Worm (Caenorhabditis elegans) whole organism, L3 larva: ENCODE measurements around the gene srx-130.

Experiments used
- ZK546.5 ChIP-seq: sonication (generic microtip); optimal IDR thresholded peaks from 2 replicates; lab custom pipeline; 2017; ENCODE audit warnings: missing biosample characterization, missing genetic modification characterization
- ama-1 ChIP-seq: fragments of 150-350 bp; optimal IDR thresholded peaks from 2 replicates; lab custom pipeline; 2018
- ceh-16 ChIP-seq: sonication (generic microtip); optimal IDR thresholded peaks from 2 replicates; lab custom pipeline; 2017; ENCODE audit warnings: missing biosample characterization, missing genetic modification characterization
- ceh-82 ChIP-seq: fragments of 150-350 bp; optimal IDR thresholded peaks from 2 replicates; lab custom pipeline; 2014; ENCODE audit warnings: missing biosample characterization, missing genetic modification characterization
- egl-27 ChIP-seq: sonication (generic microtip); optimal IDR thresholded peaks from 4 replicates; lab custom pipeline; 2017; ENCODE audit warnings: missing biosample characterization, missing genetic modification reagents, missing genetic modification characterization
- lin-15B ChIP-seq: fragments of 150-350 bp; optimal IDR thresholded peaks from 2 replicates; lab custom pipeline; 2014; ENCODE audit warnings: missing biosample characterization, missing genetic modification characterization
- nhr-25 ChIP-seq: sonication (generic microtip); optimal IDR thresholded peaks from 2 replicates; lab custom pipeline; 2017; ENCODE audit warnings: missing biosample characterization, missing genetic modification characterization
- pqm-1 ChIP-seq: fragments of 150-350 bp; optimal IDR thresholded peaks from 2 replicates; lab custom pipeline; 2017; ENCODE audit warnings: missing biosample characterization, missing genetic modification characterization, inconsistent platforms
- unc-62 ChIP-seq: fragments of 150-350 bp; sonication (generic microtip); optimal IDR thresholded peaks from 4 replicates; lab custom pipeline; 2014; ENCODE audit warnings: missing biosample characterization, missing genetic modification reagents, missing genetic modification characterization

DNA sequence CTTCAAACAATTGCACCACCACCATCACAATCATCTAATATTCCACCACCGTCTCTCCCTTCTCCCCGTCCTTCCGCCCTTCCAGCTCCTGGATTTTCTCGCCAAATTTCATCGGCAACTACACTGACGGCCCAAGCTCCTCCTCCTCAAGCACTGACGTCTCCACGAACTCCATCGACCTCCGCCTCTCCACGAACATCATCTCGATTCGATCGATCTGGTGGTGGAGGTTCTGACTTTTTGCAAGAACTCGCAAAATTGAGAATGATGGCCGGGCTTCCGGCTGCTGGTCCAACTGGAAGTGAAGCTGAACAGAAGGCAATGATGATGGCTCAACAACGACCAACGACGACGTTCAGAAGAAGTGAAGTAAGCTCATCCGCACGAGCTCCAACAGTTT lies 49.2 kb upstream of the srx-130 start:
- TF ChIP-seq pqm-1 (tag; lab: Kevin White, UChicago) (no peak), nhr-25 (tag; lab: Kevin White, UChicago) (no peak), lin-15B (tag; lab: Kevin White, UChicago) (no peak), ama-1 (lab: Kevin White, UChicago) (peak; percentile 36), egl-27 (tag; lab: Kevin White, UChicago) (no peak), ceh-82 (tag; lab: Kevin White, UChicago) (no peak), unc-62 (GFP tag; lab: Kevin White, UChicago) (no peak), ceh-16 (tag; lab: Kevin White, UChicago) (no peak), ZK546.5 (tag; lab: Kevin White, UChicago) (no peak)
